Fruit fly (Drosophila melanogaster): Measurements from ENCODE around the gene CG14070.
A peak's percentile ranks its signal among the peaks of the same experiment; 100 is the strongest.

Gene CG14070

DNA sequence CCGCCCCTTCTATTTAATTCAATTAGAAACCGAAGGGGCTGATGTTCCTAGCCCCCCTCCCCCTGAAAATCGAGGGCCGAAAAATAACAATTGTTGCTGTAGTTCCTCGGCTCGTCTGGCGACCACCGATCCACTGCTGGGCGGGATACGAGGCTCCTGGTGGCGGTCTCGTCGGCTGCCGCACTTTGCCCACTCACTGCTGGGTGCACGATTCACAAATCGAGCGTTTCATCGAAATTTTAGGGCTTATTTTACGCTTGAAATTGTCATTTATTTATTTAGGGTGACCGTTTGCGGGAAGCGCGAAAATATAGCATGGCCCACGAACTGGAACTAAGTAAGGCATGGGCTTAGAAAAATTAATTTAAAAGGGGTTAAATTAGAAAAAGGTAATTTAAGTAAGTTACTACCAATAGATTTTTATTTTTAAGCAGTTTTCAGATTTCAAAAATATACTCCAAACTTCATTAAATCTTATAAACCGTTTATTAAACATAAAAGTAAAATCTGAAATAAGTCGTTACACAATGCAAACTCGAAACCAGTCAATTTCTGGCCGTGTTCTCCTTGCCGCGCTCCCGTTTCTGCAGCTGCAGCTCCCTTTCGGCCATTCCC, 45.1 kb downstream of the CG14070 start, which contains the start of gene Dnz1 (continued):
- TF ChIP-seq nerfin-1 (tag; optimal IDR thresholded peaks at IDR 0.05) = peak; percentile 36
- peak; percentile 14 for TF ChIP-seq CG5180 (GFP tag; optimal IDR thresholded peaks at IDR 0.05)
- peak; percentile 31 for TF ChIP-seq CG13775 (GFP tag; optimal IDR thresholded peaks at IDR 0.05)
- peak; percentile 73 for TF ChIP-seq gem (tag; optimal IDR thresholded peaks at IDR 0.05)
- peak; percentile 14 for TF ChIP-seq CG30020 (tag; optimal IDR thresholded peaks at IDR 0.05)
- TF ChIP-seq CG8089 (GFP tag; optimal IDR thresholded peaks at IDR 0.05) = no peak
- no peak for TF ChIP-seq Tbp (GFP tag; optimal IDR thresholded peaks at IDR 0.05)
- TF ChIP-seq CG9932 (GFP tag; IDR thresholded peaks at IDR 0.05) = peak; percentile 92
- peak; percentile 38 for TF ChIP-seq HLH54F (GFP tag; optimal IDR thresholded peaks at IDR 0.05)
- no peak for TF ChIP-seq nerfin-2 (GFP tag; IDR thresholded peaks at IDR 0.05; ENCODE audit: partially characterized antibody)
- TF ChIP-seq h (optimal IDR thresholded peaks at IDR 0.05) = no peak
- TF ChIP-seq Kr (GFP tag; optimal IDR thresholded peaks at IDR 0.05) = no peak
- no peak for TF ChIP-seq chinmo (GFP tag; IDR thresholded peaks at IDR 0.05; ENCODE audit: partially characterized antibody)
- no peak for TF ChIP-seq en (GFP tag; optimal IDR thresholded peaks at IDR 0.05)
- TF ChIP-seq zfh1 (GFP tag; IDR thresholded peaks at IDR 0.05) = no peak; the same call in 2 of the 3 replicates
- TF ChIP-seq fd96Cb (tag; optimal IDR thresholded peaks at IDR 0.05) = no peak
- TF ChIP-seq inv (GFP tag; IDR thresholded peaks at IDR 0.05; ENCODE audit: partially characterized antibody) = no peak
- TF ChIP-seq CG11456 (GFP tag; IDR thresholded peaks at IDR 0.05) = peak; percentile 85
- TF ChIP-seq CG17829 (tag; optimal IDR thresholded peaks at IDR 0.05) = peak; percentile 63
- TF ChIP-seq CG8281 (tag; optimal IDR thresholded peaks at IDR 0.05) = no peak
- peak; percentile 16 for TF ChIP-seq HmgZ (tag; optimal IDR thresholded peaks at IDR 0.05)
- TF ChIP-seq sens (GFP tag) = peak; percentile 83
- peak; percentile 39 for TF ChIP-seq al (GFP tag; IDR thresholded peaks at IDR 0.05)
- peak; percentile 27 for TF ChIP-seq scrt (GFP tag; optimal IDR thresholded peaks at IDR 0.05)
- TF ChIP-seq CG11085 (GFP tag; IDR thresholded peaks at IDR 0.05) = no peak
- TF ChIP-seq CG13296 (GFP tag; optimal IDR thresholded peaks at IDR 0.05) = peak; percentile 48
- no peak for TF ChIP-seq Neu2 (GFP tag; optimal IDR thresholded peaks at IDR 0.05; ENCODE audit: borderline replicate concordance)
- TF ChIP-seq rib (GFP tag; IDR thresholded peaks at IDR 0.05) = peak; percentile 26; the same call in 1 of the 2 replicates
- TF ChIP-seq oc (tag; optimal IDR thresholded peaks at IDR 0.05) = peak; percentile 10
- peak; percentile 49; the same call in 2 of the 3 replicates for TF ChIP-seq Dbx (GFP tag; IDR thresholded peaks at IDR 0.05)
- TF ChIP-seq CG42726 (GFP tag; IDR thresholded peaks at IDR 0.05; ENCODE audit: partially characterized antibody) = no peak
- TF ChIP-seq dpn (GFP tag; optimal IDR thresholded peaks at IDR 0.05) = peak in 1 of 2 experiments; percentile 54
- TF ChIP-seq Dll (GFP tag; IDR thresholded peaks at IDR 0.05; ENCODE audit: partially characterized antibody) = no peak
- TF ChIP-seq CG7928 (GFP tag; optimal IDR thresholded peaks at IDR 0.05) = peak; percentile 34
- TF ChIP-seq chm (GFP tag; IDR thresholded peaks at IDR 0.05) = peak; percentile 58
- TF ChIP-seq Scr (GFP tag; IDR thresholded peaks at IDR 0.05; ENCODE audit: partially characterized antibody) = no peak
- no peak for TF ChIP-seq CG4282 (GFP tag; optimal IDR thresholded peaks at IDR 0.05)
- TF ChIP-seq Hand (GFP tag; optimal IDR thresholded peaks at IDR 0.05) = no peak
- no peak for TF ChIP-seq TFAM (GFP tag; optimal IDR thresholded peaks at IDR 0.05)
- no peak for TF ChIP-seq dmrt11E (tag; optimal IDR thresholded peaks at IDR 0.05)
- TF ChIP-seq CG4424 (GFP tag; optimal IDR thresholded peaks at IDR 0.05) = peak; percentile 58
- no peak for TF ChIP-seq CG18619 (GFP tag; optimal IDR thresholded peaks at IDR 0.05)
- no peak for TF ChIP-seq Asciz (GFP tag; optimal IDR thresholded peaks at IDR 0.05)
- no peak for TF ChIP-seq CG6683 (GFP tag; optimal IDR thresholded peaks at IDR 0.05)
- no peak for TF ChIP-seq CG8290 (GFP tag; optimal IDR thresholded peaks at IDR 0.05)
- no peak for TF ChIP-seq CG8290 (tag; optimal IDR thresholded peaks at IDR 0.05)
- no peak; the same call in 2 of the 3 replicates for TF ChIP-seq CG11560 (tag; IDR thresholded peaks at IDR 0.05)
- no peak for TF ChIP-seq p53 (GFP tag; optimal IDR thresholded peaks at IDR 0.05)
- no peak for TF ChIP-seq CG11723 (GFP tag; optimal IDR thresholded peaks at IDR 0.05)
- no peak for TF ChIP-seq pita (GFP tag; optimal IDR thresholded peaks at IDR 0.05)
